Worm (Caenorhabditis elegans) whole organism, L1 larva: ENCODE measurements around the gene srh-28.

Experiments used
- elt-3 ChIP-seq, 6 experiments: fragments of 150-350 bp in 1 of 6; sonication (generic microtip); optimal IDR thresholded peaks; 2 replicates each; lab custom pipeline; 2017 to 2018; ENCODE audit warnings: missing biosample characterization in 6 of 6, missing genetic modification characterization in 6 of 6, inconsistent platforms in 1 of 6
- isw-1 ChIP-seq: fragments of 200-800 bp; sonication (Bioruptor generic); IDR thresholded peaks from 2 replicates; pipeline ENCODE4 v1.3.6; 2022; ENCODE audit warnings: missing genetic modification characterization, missing compliant biosample characterization
- lin-35 ChIP-seq, 2 experiments: fragments of 150-350 bp; optimal IDR thresholded peaks; 2 replicates each; lab custom pipeline; 2014; ENCODE audit warnings: missing biosample characterization in 2 of 2, missing genetic modification characterization in 2 of 2, missing genetic modification reagents in 2 of 2
- lin-39 ChIP-seq: fragments of 150-350 bp; optimal IDR thresholded peaks from 2 replicates; lab custom pipeline; 2014; ENCODE audit warnings: missing biosample characterization, missing genetic modification reagents, missing genetic modification characterization
- mep-1 ChIP-seq: fragments of 150-350 bp; optimal IDR thresholded peaks from 2 replicates; lab custom pipeline; 2014; ENCODE audit warnings: missing biosample characterization, missing genetic modification characterization
- nhr-28 ChIP-seq: fragments of 150-350 bp; optimal IDR thresholded peaks from 2 replicates; lab custom pipeline; 2014; ENCODE audit warnings: missing biosample characterization, missing genetic modification characterization
- nhr-77 ChIP-seq: fragments of 150-350 bp; optimal IDR thresholded peaks from 2 replicates; lab custom pipeline; 2014; ENCODE audit warnings: missing biosample characterization, missing genetic modification characterization
- pqm-1 ChIP-seq: sonication (generic microtip); optimal IDR thresholded peaks from 3 replicates; lab custom pipeline; 2017; ENCODE audit warnings: missing biosample characterization, missing genetic modification characterization
- rnt-1 ChIP-seq: sonication (generic microtip); optimal IDR thresholded peaks from 2 replicates; lab custom pipeline; 2016; ENCODE audit warnings: mild to moderate bottlenecking, missing genetic modification characterization, moderate library complexity, missing compliant biosample characterization
- sptf-1 ChIP-seq: fragments of 150-350 bp; optimal IDR thresholded peaks from 2 replicates; lab custom pipeline; 2014; ENCODE audit warnings: missing biosample characterization, missing genetic modification characterization
- vab-15 ChIP-seq: sonication (generic microtip); optimal IDR thresholded peaks from 2 replicates; lab custom pipeline; 2017; ENCODE audit warnings: missing genotype, mild to moderate bottlenecking, missing genetic modification characterization, missing compliant biosample characterization
- zag-1 ChIP-seq: fragments of 150-350 bp; optimal IDR thresholded peaks from 2 replicates; lab custom pipeline; 2014; ENCODE audit warnings: missing biosample characterization, missing genetic modification characterization
- ztf-11 ChIP-seq, 2 experiments: sonication (generic microtip); optimal IDR thresholded peaks; 2 replicates each; lab custom pipeline; 2016 to 2017; ENCODE audit warnings: missing genetic modification characterization in 2 of 2, missing biosample characterization in 1 of 2, missing compliant biosample characterization in 1 of 2

- TF ChIP-seq ztf-11 (tag; optimal IDR thresholded peaks at IDR 0.05; lab: Kevin White, UChicago): no peak
- no peak for TF ChIP-seq elt-3 (tag; optimal IDR thresholded peaks at IDR 0.05; lab: Kevin White, UChicago)
- no peak for TF ChIP-seq sptf-1 (tag; lab: Kevin White, UChicago)
- no peak for TF ChIP-seq nhr-28
- TF ChIP-seq pqm-1 (tag; lab: Kevin White, UChicago): no peak
- no peak for TF ChIP-seq lin-39 (tag; lab: Kevin White, UChicago)
- no peak for TF ChIP-seq zag-1 (tag; lab: Kevin White, UChicago)
- no peak for TF ChIP-seq lin-35 (GFP tag; optimal IDR thresholded peaks at IDR 0.05; lab: Kevin White, UChicago)
- no peak for TF ChIP-seq rnt-1
- TF ChIP-seq isw-1: no peak
- no peak for TF ChIP-seq nhr-77 (tag; lab: Kevin White, UChicago)
- TF ChIP-seq vab-15 (tag; lab: Kevin White, UChicago): no peak
- no peak for TF ChIP-seq mep-1 (tag; lab: Kevin White, UChicago)
Measured at ce11 chrV:6810091-6810490, 34.5 kb upstream of the srh-28 start.
